Worm (Caenorhabditis elegans) whole organism, L4/young adult: Measurements from ENCODE around the gene T04C12.7.

Experiments used
- W03F9.2 ChIP-seq: fragments of 150-350 bp; optimal IDR thresholded peaks from 2 replicates; lab custom pipeline; 2014; ENCODE audit warnings: missing biosample characterization, missing genetic modification characterization
- dao-5 ChIP-seq: sonication (generic microtip); optimal IDR thresholded peaks from 2 replicates; lab custom pipeline; 2016; ENCODE audit warnings: missing genotype, missing genetic modification characterization, moderate library complexity, missing compliant biosample characterization
- him-1 ChIP-seq: sonication (generic microtip); optimal IDR thresholded peaks from 2 replicates; lab custom pipeline; 2016; ENCODE audit warnings: missing genotype, missing genetic modification reagents, missing genetic modification characterization, missing compliant biosample characterization

T04C12.7 gene

ce11 chrV:11082475-11082874 is 28.5 kb downstream of the T04C12.7 start:
- no peak for TF ChIP-seq dao-5 (tag; lab: Kevin White, UChicago)
- no peak for TF ChIP-seq W03F9.2 (tag; lab: Kevin White, UChicago)
- no peak for TF ChIP-seq him-1 (tag; lab: Kevin White, UChicago)

ce11 chrV:11082964-11083363 is 29.0 kb downstream of the T04C12.7 start:
- TF ChIP-seq dao-5 (tag; lab: Kevin White, UChicago) (no peak), him-1 (tag; lab: Kevin White, UChicago) (no peak), W03F9.2 (tag; lab: Kevin White, UChicago) (no peak)

ce11 chrV:11083691-11084090 is 29.8 kb downstream of the T04C12.7 start:
- TF ChIP-seq W03F9.2 (tag; lab: Kevin White, UChicago) = no peak
- no peak for TF ChIP-seq dao-5 (tag; lab: Kevin White, UChicago)
- no peak for TF ChIP-seq him-1 (tag; lab: Kevin White, UChicago)

ce11 chrV:11087119-11087518 is 33.2 kb downstream of the T04C12.7 start:
- TF ChIP-seq W03F9.2 (tag; lab: Kevin White, UChicago) = no peak
- TF ChIP-seq dao-5 (tag; lab: Kevin White, UChicago) = no peak
- no peak for TF ChIP-seq him-1 (tag; lab: Kevin White, UChicago)

- no peak for TF ChIP-seq dao-5 (tag; lab: Kevin White, UChicago)
- no peak for TF ChIP-seq W03F9.2 (tag; lab: Kevin White, UChicago)
- TF ChIP-seq him-1 (tag; lab: Kevin White, UChicago) = no peak
These were observed 33.6 kb downstream of the T04C12.7 start, which contains the start of gene Y42A5A.1 for ce11 chrV:11087519-11087998. TSS of gene Y42A5A.1 (plus strand) at chrV:11087948.

ce11 chrV:11093163-11094091 is 39.5 kb downstream of the T04C12.7 start, which contains the start of gene lact-8:
TSS of gene lact-8 (minus strand) at chrV:11093607.
- no peak for TF ChIP-seq W03F9.2 (tag; lab: Kevin White, UChicago)
- no peak for TF ChIP-seq dao-5 (tag; lab: Kevin White, UChicago)
- TF ChIP-seq him-1 (tag; lab: Kevin White, UChicago) = no peak

ce11 chrV:11094698-11095097 is 40.8 kb downstream of the T04C12.7 start:
- TF ChIP-seq dao-5 (tag; lab: Kevin White, UChicago) = no peak
- no peak for TF ChIP-seq W03F9.2 (tag; lab: Kevin White, UChicago)
- TF ChIP-seq him-1 (tag; lab: Kevin White, UChicago) = no peak

ce11 chrV:11095873-11096272 is 41.9 kb downstream of the T04C12.7 start, which contains the start of gene Y42A5A.3:
TSS of gene Y42A5A.3 (minus strand) at chrV:11095973.
- TF ChIP-seq W03F9.2 (tag; lab: Kevin White, UChicago) (no peak), dao-5 (tag; lab: Kevin White, UChicago) (no peak), him-1 (tag; lab: Kevin White, UChicago) (no peak)

ce11 chrV:11098599-11098998 is 44.7 kb downstream of the T04C12.7 start, which contains the start of gene cdkl-1:
TSS of gene cdkl-1 (plus strand) at chrV:11098899.
- no peak for TF ChIP-seq W03F9.2 (tag; lab: Kevin White, UChicago)
- TF ChIP-seq him-1 (tag; lab: Kevin White, UChicago) = no peak
- no peak for TF ChIP-seq dao-5 (tag; lab: Kevin White, UChicago)

- no peak for TF ChIP-seq him-1 (tag; lab: Kevin White, UChicago)
- no peak for TF ChIP-seq W03F9.2 (tag; lab: Kevin White, UChicago)
These were observed 50.5 kb downstream of the T04C12.7 start for ce11 chrV:11104408-11104807.
